Worm (Caenorhabditis elegans) whole organism, L1 larva: Measurements from ENCODE around the gene Y38H6C.8.
"Not testable (repeated sequence)": the region's sequence is repeated elsewhere in the genome, so short reads cannot be mapped to it uniquely, and the experiment has no call there.

Experiments used
- blmp-1 ChIP-seq: fragments of 150-350 bp; optimal IDR thresholded peaks from 2 replicates; lab custom pipeline; 2014; ENCODE audit warnings: missing biosample characterization, missing genetic modification characterization
- ceh-82 ChIP-seq, 3 experiments: fragments of 150-350 bp in 1 of 3; sonication (generic microtip) in 2 of 3; optimal IDR thresholded peaks; 2 replicates each; lab custom pipeline; 2014 to 2017; ENCODE audit warnings: missing biosample characterization in 3 of 3, missing genetic modification characterization in 3 of 3
- lin-14 ChIP-seq: fragments of 200-800 bp; sonication (Bioruptor generic); optimal IDR thresholded peaks from 2 replicates; lab custom pipeline; 2018; ENCODE audit warnings: mild to moderate bottlenecking, missing genetic modification characterization, moderate library complexity, missing compliant biosample characterization
- pqm-1 ChIP-seq: sonication (generic microtip); optimal IDR thresholded peaks from 3 replicates; lab custom pipeline; 2017; ENCODE audit warnings: missing biosample characterization, missing genetic modification characterization
- sptf-1 ChIP-seq: fragments of 150-350 bp; optimal IDR thresholded peaks from 2 replicates; lab custom pipeline; 2014; ENCODE audit warnings: missing biosample characterization, missing genetic modification characterization

Y38H6C.8 gene

ce11 chrV:20561795-20562194 is 48.0 kb downstream of the Y38H6C.8 start, which contains the start of gene F26F2.1:
Gene F26F2.1, minus strand, starts transcription at chrV:20561895.
- TF ChIP-seq blmp-1 (tag; lab: Kevin White, UChicago), result no peak
- TF ChIP-seq pqm-1 (tag; lab: Kevin White, UChicago), result no peak

- TF ChIP-seq sptf-1 (tag; lab: Kevin White, UChicago); ceh-82 (tag; optimal IDR thresholded peaks at IDR 0.05; lab: Kevin White, UChicago); lin-14: not testable (repeated sequence)
Measured at ce11 chrV:20564054-20564453, 50.3 kb downstream of the Y38H6C.8 start, which contains the start of gene F26F2.13. Gene F26F2.13, plus strand, starts transcription at chrV:20564354.
